Fruit fly (Drosophila melanogaster): ENCODE measurements around the gene Arfip.

dm6 chr3R:11195792-11196191, 39.0 kb downstream of the Arfip start, which contains the start of gene CG18577:
- TF ChIP-seq psq (optimal IDR thresholded peaks at IDR 0.05) = no peak
- TF ChIP-seq pan (optimal IDR thresholded peaks at IDR 0.05) = no peak
- TF ChIP-seq EcR (GFP tag; optimal IDR thresholded peaks at IDR 0.05) = no peak
- no peak for TF ChIP-seq usp (GFP tag; optimal IDR thresholded peaks at IDR 0.05)

Data from whole organism.